Worm (Caenorhabditis elegans) whole organism, L3 larva: ENCODE results near the gene B0280.9.

Source experiments
- R02D3.7 ChIP-seq: fragments of 150-350 bp; optimal IDR thresholded peaks from 2 replicates; lab custom pipeline; 2014; ENCODE audit warnings: missing biosample characterization, missing genetic modification characterization
- ZK546.5 ChIP-seq: sonication (generic microtip); optimal IDR thresholded peaks from 2 replicates; lab custom pipeline; 2017; ENCODE audit warnings: missing biosample characterization, missing genetic modification characterization
- ceh-16 ChIP-seq: sonication (generic microtip); optimal IDR thresholded peaks from 2 replicates; lab custom pipeline; 2017; ENCODE audit warnings: missing biosample characterization, missing genetic modification characterization
- ceh-82 ChIP-seq: fragments of 150-350 bp; optimal IDR thresholded peaks from 2 replicates; lab custom pipeline; 2014; ENCODE audit warnings: missing biosample characterization, missing genetic modification characterization
- ceh-9 ChIP-seq: sonication (generic microtip); optimal IDR thresholded peaks from 2 replicates; lab custom pipeline; 2018; ENCODE audit warnings: missing biosample characterization, missing genetic modification characterization
- daf-12 ChIP-seq: fragments of 150-350 bp; optimal IDR thresholded peaks from 2 replicates; lab custom pipeline; 2014; ENCODE audit warnings: missing biosample characterization, missing genetic modification reagents, missing genetic modification characterization
- egl-27 ChIP-seq: sonication (generic microtip); optimal IDR thresholded peaks from 4 replicates; lab custom pipeline; 2017; ENCODE audit warnings: missing biosample characterization, missing genetic modification reagents, missing genetic modification characterization
- egl-5 ChIP-seq: fragments of 150-350 bp; optimal IDR thresholded peaks from 2 replicates; lab custom pipeline; 2017; ENCODE audit warnings: missing biosample characterization, missing genetic modification reagents, missing genetic modification characterization, inconsistent platforms
- elt-1 ChIP-seq: fragments of 150-350 bp; optimal IDR thresholded peaks from 2 replicates; lab custom pipeline; 2014; ENCODE audit warnings: missing biosample characterization, missing genetic modification characterization
- elt-2 ChIP-seq: sonication (generic microtip); optimal IDR thresholded peaks from 2 replicates; lab custom pipeline; 2016; ENCODE audit warnings: missing genetic modification reagents, mild to moderate bottlenecking, missing genetic modification characterization, missing compliant biosample characterization
- fkh-10 ChIP-seq: sonication (generic microtip); optimal IDR thresholded peaks from 2 replicates; lab custom pipeline; 2017; ENCODE audit warnings: missing biosample characterization, missing genetic modification reagents, missing genetic modification characterization
- fos-1 ChIP-seq: fragments of 150-350 bp; optimal IDR thresholded peaks from 2 replicates; lab custom pipeline; 2014; ENCODE audit warnings: missing biosample characterization, missing genetic modification characterization
- hmg-11 ChIP-seq: sonication (generic microtip); optimal IDR thresholded peaks from 2 replicates; lab custom pipeline; 2016; ENCODE audit warnings: missing genetic modification characterization, missing compliant biosample characterization
- lin-15B ChIP-seq: fragments of 150-350 bp; optimal IDR thresholded peaks from 2 replicates; lab custom pipeline; 2014; ENCODE audit warnings: missing biosample characterization, missing genetic modification characterization
- lin-39 ChIP-seq: fragments of 150-350 bp; optimal IDR thresholded peaks from 2 replicates; lab custom pipeline; 2018; ENCODE audit warnings: missing biosample characterization, missing genetic modification reagents, missing genetic modification characterization
- lsy-12 ChIP-seq: sonication (generic microtip); optimal IDR thresholded peaks from 2 replicates; lab custom pipeline; 2016; ENCODE audit warnings: mild to moderate bottlenecking, missing genetic modification characterization, missing compliant biosample characterization
- mdl-1 ChIP-seq: fragments of 150-350 bp; optimal IDR thresholded peaks from 2 replicates; lab custom pipeline; 2014; ENCODE audit warnings: missing biosample characterization, missing genetic modification characterization
- mml-1 ChIP-seq: fragments of 150-350 bp; sonication (generic microtip); optimal IDR thresholded peaks from 3 replicates; lab custom pipeline; 2014; ENCODE audit warnings: missing biosample characterization, missing genetic modification characterization
- nfya-1 ChIP-seq: sonication (generic microtip); optimal IDR thresholded peaks from 2 replicates; lab custom pipeline; 2017; ENCODE audit warnings: missing genetic modification characterization, mild to moderate bottlenecking, missing compliant biosample characterization, antibody characterized with exemption, moderate library complexity; ENCODE audit not compliant: insufficient read depth
- nhr-11 ChIP-seq: fragments of 150-350 bp; optimal IDR thresholded peaks from 2 replicates; lab custom pipeline; 2014; ENCODE audit warnings: missing biosample characterization, missing genetic modification characterization
- nhr-23 ChIP-seq: fragments of 150-350 bp; optimal IDR thresholded peaks from 2 replicates; lab custom pipeline; 2014; ENCODE audit warnings: missing biosample characterization, missing genetic modification reagents, missing genetic modification characterization
- nhr-237 ChIP-seq: fragments of 150-350 bp; optimal IDR thresholded peaks from 2 replicates; lab custom pipeline; 2014; ENCODE audit warnings: missing biosample characterization, missing genetic modification characterization
- nhr-28 ChIP-seq: fragments of 150-350 bp; optimal IDR thresholded peaks from 2 replicates; lab custom pipeline; 2014; ENCODE audit warnings: missing biosample characterization, missing genetic modification characterization
- nhr-76 ChIP-seq: fragments of 150-350 bp; sonication (generic microtip); optimal IDR thresholded peaks from 5 replicates; lab custom pipeline; 2014; ENCODE audit warnings: missing biosample characterization, missing genetic modification characterization
- pha-4 ChIP-seq: fragments of 150-350 bp; optimal IDR thresholded peaks from 2 replicates; lab custom pipeline; 2014; ENCODE audit warnings: missing biosample characterization, missing genetic modification reagents, missing genetic modification characterization
- pqm-1 ChIP-seq: fragments of 150-350 bp; optimal IDR thresholded peaks from 2 replicates; lab custom pipeline; 2017; ENCODE audit warnings: missing biosample characterization, missing genetic modification characterization, inconsistent platforms
- sea-2 ChIP-seq: fragments of 150-350 bp; sonication (generic microtip); optimal IDR thresholded peaks from 4 replicates; lab custom pipeline; 2014; ENCODE audit warnings: missing biosample characterization, missing genetic modification reagents, missing genetic modification characterization
- skn-1 ChIP-seq: fragments of 150-350 bp; optimal IDR thresholded peaks from 2 replicates; lab custom pipeline; 2014; ENCODE audit warnings: missing biosample characterization, missing genetic modification characterization
- tbx-2 ChIP-seq: sonication (generic microtip); optimal IDR thresholded peaks from 2 replicates; lab custom pipeline; 2016; ENCODE audit warnings: mild to moderate bottlenecking, missing genetic modification characterization, missing compliant biosample characterization
- unc-39 ChIP-seq: sonication (generic microtip); optimal IDR thresholded peaks from 4 replicates; lab custom pipeline; 2017; ENCODE audit warnings: missing biosample characterization, missing genetic modification characterization
- unc-62 ChIP-seq: fragments of 150-350 bp; sonication (generic microtip); optimal IDR thresholded peaks from 4 replicates; lab custom pipeline; 2014; ENCODE audit warnings: missing biosample characterization, missing genetic modification reagents, missing genetic modification characterization
- zag-1 ChIP-seq: fragments of 150-350 bp; optimal IDR thresholded peaks from 2 replicates; lab custom pipeline; 2014; ENCODE audit warnings: missing biosample characterization, missing genetic modification characterization
- ztf-4 ChIP-seq: fragments of 150-350 bp; optimal IDR thresholded peaks from 2 replicates; lab custom pipeline; 2014; ENCODE audit warnings: missing biosample characterization, missing genetic modification characterization

B0280.9 gene

ce11 chrIII:7122860-7123259 lies at the start of gene B0280.9, which contains the start of gene rpia-1:
Gene B0280.9 (minus strand): TSS chrIII:7122895.
Gene rpia-1 (plus strand): TSS chrIII:7123128.
- no peak for TF ChIP-seq nhr-11 (tag; lab: Kevin White, UChicago)
- TF ChIP-seq hmg-11 (tag; lab: Kevin White, UChicago): peak; percentile 23
- TF ChIP-seq egl-5 (tag; lab: Kevin White, UChicago): no peak
- TF ChIP-seq daf-12 (tag; lab: Kevin White, UChicago): no peak
- TF ChIP-seq ceh-16 (tag; lab: Kevin White, UChicago): no peak
- peak; percentile 59 for TF ChIP-seq pha-4 (tag; lab: Kevin White, UChicago)
- peak; percentile 56 for TF ChIP-seq pqm-1 (tag; lab: Kevin White, UChicago)
- TF ChIP-seq skn-1 (tag; lab: Kevin White, UChicago): peak; percentile 12
- TF ChIP-seq elt-2 (tag; lab: Kevin White, UChicago): peak; percentile 68
- peak; percentile 18 for TF ChIP-seq nfya-1 (tag; lab: Kevin White, UChicago)
- peak; percentile 35 for TF ChIP-seq nhr-23 (tag; lab: Kevin White, UChicago)
- TF ChIP-seq lin-15B: peak; percentile 21

- TF ChIP-seq lsy-12 (tag; lab: Kevin White, UChicago) (no peak), nhr-28 (tag; lab: Kevin White, UChicago) (no peak), nhr-23 (tag; lab: Kevin White, UChicago) (no peak), mml-1 (tag; lab: Kevin White, UChicago) (no peak), unc-39 (tag; lab: Kevin White, UChicago) (no peak), nhr-11 (tag; lab: Kevin White, UChicago) (no peak), pha-4 (tag; lab: Kevin White, UChicago) (no peak), sea-2 (GFP tag; lab: Kevin White, UChicago) (no peak), hmg-11 (tag; lab: Kevin White, UChicago) (no peak), nhr-76 (tag; lab: Kevin White, UChicago) (no peak)
These were observed 47.4 kb upstream of the B0280.9 start for ce11 chrIII:7170090-7170489.

ce11 chrIII:7167568-7167937 lies 44.9 kb upstream of the B0280.9 start, which contains the start of gene acs-4:
Gene acs-4 (plus strand): TSS chrIII:7167838.
- TF ChIP-seq elt-2 (tag; lab: Kevin White, UChicago) (no peak), nhr-237 (no peak), mdl-1 (tag; lab: Kevin White, UChicago) (no peak), egl-5 (tag; lab: Kevin White, UChicago) (no peak), lin-39 (tag; lab: Kevin White, UChicago) (no peak), fkh-10 (GFP tag; lab: Kevin White, UChicago) (no peak), fos-1 (tag; lab: Kevin White, UChicago) (no peak), nhr-23 (tag; lab: Kevin White, UChicago) (no peak), nhr-28 (tag; lab: Kevin White, UChicago) (no peak), ceh-9 (tag; lab: Kevin White, UChicago) (no peak), pha-4 (tag; lab: Kevin White, UChicago) (no peak), lin-15B (no peak), daf-12 (tag; lab: Kevin White, UChicago) (no peak)

ce11 chrIII:7166664-7167567 lies 44.2 kb upstream of the B0280.9 start:
- no peak for TF ChIP-seq egl-5 (tag; lab: Kevin White, UChicago)
- peak; percentile 68 for TF ChIP-seq lin-39 (tag; lab: Kevin White, UChicago)
- TF ChIP-seq zag-1: no peak
- peak; percentile 91 for TF ChIP-seq elt-2 (tag; lab: Kevin White, UChicago)
- peak; percentile 91 for TF ChIP-seq hmg-11 (tag; lab: Kevin White, UChicago)
- TF ChIP-seq mml-1 (tag; lab: Kevin White, UChicago): no peak
- TF ChIP-seq nhr-237: no peak
- no peak for TF ChIP-seq sea-2 (GFP tag; lab: Kevin White, UChicago)
- TF ChIP-seq unc-62 (GFP tag; lab: Kevin White, UChicago): no peak
- TF ChIP-seq tbx-2 (tag; lab: Kevin White, UChicago): no peak
- no peak for TF ChIP-seq elt-1 (tag; lab: Kevin White, UChicago)
- peak; percentile 65 for TF ChIP-seq pqm-1 (tag; lab: Kevin White, UChicago)
- peak; percentile 77 for TF ChIP-seq nfya-1 (tag; lab: Kevin White, UChicago)
- TF ChIP-seq ztf-4 (tag; lab: Kevin White, UChicago): no peak
- TF ChIP-seq daf-12 (tag; lab: Kevin White, UChicago): no peak
- TF ChIP-seq ceh-82 (tag; lab: Kevin White, UChicago): no peak
- TF ChIP-seq pha-4 (tag; lab: Kevin White, UChicago): peak; percentile 51
- peak; percentile 74 for TF ChIP-seq lin-15B
- no peak for TF ChIP-seq R02D3.7 (tag; lab: Kevin White, UChicago)
- peak; percentile 54 for TF ChIP-seq egl-27
- TF ChIP-seq ZK546.5 (tag; lab: Kevin White, UChicago): no peak
- no peak for TF ChIP-seq nhr-28 (tag; lab: Kevin White, UChicago)
- no peak for TF ChIP-seq nhr-76 (tag; lab: Kevin White, UChicago)
- TF ChIP-seq unc-39 (tag; lab: Kevin White, UChicago): no peak
- peak; percentile 23 for TF ChIP-seq fkh-10 (GFP tag; lab: Kevin White, UChicago)
- TF ChIP-seq mdl-1 (tag; lab: Kevin White, UChicago): no peak
- TF ChIP-seq, all 47 proteins: peak for 9
